Worm (Caenorhabditis elegans): Measurements from ENCODE around the gene F25G6.1.
A peak's percentile ranks its signal among the peaks of the same experiment; 100 is the strongest.
"Not testable (repeated sequence)": the region's sequence is repeated elsewhere in the genome, so short reads cannot be mapped to it uniquely, and the experiment has no call there.

The F25G6.1 gene

ce11 chrV:8574762-8575161 lies at the start of gene F25G6.1:
F25G6.1 (plus strand) TSS chrV:8575062.
- TF ChIP-seq hlh-6 (tag; optimal IDR thresholded peaks at IDR 0.05); ceh-31 (tag; optimal IDR thresholded peaks at IDR 0.05); K09A11.1 (tag; optimal IDR thresholded peaks at IDR 0.05; ENCODE audit: insufficient read depth): not testable (repeated sequence)

DNA sequence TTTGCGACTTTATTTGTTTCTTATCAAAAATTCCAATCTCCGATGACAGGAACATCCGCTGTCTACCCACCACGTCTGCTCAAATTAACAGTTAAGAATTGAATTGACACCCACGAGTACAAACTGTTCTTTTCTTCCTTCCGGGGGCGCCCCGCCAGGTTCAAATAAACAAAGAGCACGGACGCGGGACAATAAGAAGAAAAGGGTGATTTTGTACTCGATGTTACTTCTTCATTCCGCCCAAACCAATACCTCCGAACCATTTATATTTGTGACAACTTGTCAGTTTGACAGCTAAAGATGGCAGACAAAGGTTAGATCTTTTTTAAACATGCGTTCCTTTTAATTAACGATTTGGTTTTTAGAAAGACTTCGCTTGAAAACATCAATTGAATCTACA lies 49.1 kb upstream of the F25G6.1 start, which contains the start of gene otpl-6:
Gene otpl-6, plus strand, starts transcription at position 301 of the 400 bp plus-strand sequence.
- no peak for TF ChIP-seq zip-5 (tag; optimal IDR thresholded peaks at IDR 0.05)
- TF ChIP-seq F13H6.1 (tag; optimal IDR thresholded peaks at IDR 0.05): no peak
- no peak for TF ChIP-seq ceh-22 (tag; optimal IDR thresholded peaks at IDR 0.05)

ce11 chrV:8529219-8529618 lies 45.6 kb upstream of the F25G6.1 start, which contains the start of gene otpl-5:
otpl-5 (plus strand) TSS chrV:8529519.
- TF ChIP-seq ceh-48 (tag; optimal IDR thresholded peaks at IDR 0.05) (no peak), K09A11.1 (tag; optimal IDR thresholded peaks at IDR 0.05; ENCODE audit: insufficient read depth) (no peak), sox-4 (tag; optimal IDR thresholded peaks at IDR 0.05) (no peak), T23F11.4 (GFP tag; optimal IDR thresholded peaks at IDR 0.05) (no peak), lin-11 (tag; optimal IDR thresholded peaks at IDR 0.05) (no peak), pha-4 (tag; optimal IDR thresholded peaks at IDR 0.05) (no peak), ceh-34 (tag; optimal IDR thresholded peaks at IDR 0.05) (no peak), madf-2 (tag; optimal IDR thresholded peaks at IDR 0.05) (no peak), fax-1 (tag; optimal IDR thresholded peaks at IDR 0.05) (no peak), pha-2 (tag; optimal IDR thresholded peaks at IDR 0.05) (no peak)

- TF ChIP-seq sox-2 (GFP tag; IDR thresholded peaks at IDR 0.05); ceh-45 (GFP tag; IDR thresholded peaks at IDR 0.05); K09A11.1 (tag; optimal IDR thresholded peaks at IDR 0.05; ENCODE audit: insufficient read depth): not testable (repeated sequence)
These were observed 41.8 kb upstream of the F25G6.1 start, which contains the start of the genes his-8 and his-7 for ce11 chrV:8533067-8533466. his-8 (minus strand) TSS chrV:8533086. his-7 (plus strand) TSS chrV:8533379.

- TF ChIP-seq mec-3 (tag; optimal IDR thresholded peaks at IDR 0.05; ENCODE audit: borderline replicate concordance): no peak
- no peak for TF ChIP-seq ceh-22 (tag; optimal IDR thresholded peaks at IDR 0.05)
- no peak for TF ChIP-seq ceh-9 (tag; optimal IDR thresholded peaks at IDR 0.05)
- no peak for TF ChIP-seq T23F11.4 (GFP tag; optimal IDR thresholded peaks at IDR 0.05)
- no peak for TF ChIP-seq ceh-31 (tag; optimal IDR thresholded peaks at IDR 0.05)
- TF ChIP-seq fkh-6 (tag; optimal IDR thresholded peaks at IDR 0.05): no peak
- no peak for TF ChIP-seq lin-11 (tag; optimal IDR thresholded peaks at IDR 0.05)
- no peak for TF ChIP-seq nhr-232 (tag; optimal IDR thresholded peaks at IDR 0.05)
- no peak for TF ChIP-seq pat-9 (tag; optimal IDR thresholded peaks at IDR 0.05)
- TF ChIP-seq Y22D7AL.16 (tag; optimal IDR thresholded peaks at IDR 0.05): no peak
- TF ChIP-seq ceh-48 (tag; optimal IDR thresholded peaks at IDR 0.05): no peak
These were observed 40.9 kb upstream of the F25G6.1 start for ce11 chrV:8533916-8534315.

ce11 chrV:8534534-8535283 lies 40.2 kb upstream of the F25G6.1 start, which contains the start of the genes his-6 and his-5:
his-6 (minus strand) TSS chrV:8534977.
his-5 (plus strand) TSS chrV:8535214.
- peak; percentile 52 for TF ChIP-seq ceh-31 (tag; optimal IDR thresholded peaks at IDR 0.05)
- TF ChIP-seq unc-3 (GFP tag; conservative IDR thresholded peaks at IDR 0.05): peak; percentile 61
- not testable (repeated sequence) for TF ChIP-seq unc-3 (tag; optimal IDR thresholded peaks at IDR 0.05)
- peak; percentile 51 for TF ChIP-seq ref-2 (tag; optimal IDR thresholded peaks at IDR 0.05)
- TF ChIP-seq sox-2 (GFP tag; IDR thresholded peaks at IDR 0.05): peak; percentile 30

- no peak for TF ChIP-seq che-1 (tag; optimal IDR thresholded peaks at IDR 0.05)
- no peak for TF ChIP-seq ceh-14 (tag; optimal IDR thresholded peaks at IDR 0.05)
- TF ChIP-seq hlh-30 (tag; optimal IDR thresholded peaks at IDR 0.05; ENCODE audit: insufficient read depth): no peak
These were observed 38.6 kb upstream of the F25G6.1 start, which contains the start of gene his-39 for ce11 chrV:8536213-8536612. his-39 (plus strand) TSS chrV:8536513.

All from whole organism, late embryonic.